Worm (Caenorhabditis elegans) whole organism, early embryonic: ENCODE data around the gene W05E10.5.

ENCODE experiments used
- B0310.2 ChIP-seq: sonication (generic microtip); optimal IDR thresholded peaks from 2 replicates; lab custom pipeline; 2016; ENCODE audit warnings: mild to moderate bottlenecking, missing genetic modification characterization, missing compliant biosample characterization
- aly-1 ChIP-seq: sonication (generic microtip); optimal IDR thresholded peaks from 2 replicates; lab custom pipeline; 2016; ENCODE audit warnings: missing genetic modification characterization, missing compliant biosample characterization
- ama-1 ChIP-seq: fragments of 150-350 bp; optimal IDR thresholded peaks from 2 replicates; lab custom pipeline; 2014
- ets-7 ChIP-seq: sonication (generic microtip); optimal IDR thresholded peaks from 2 replicates; lab custom pipeline; 2016; ENCODE audit warnings: missing genotype, missing genetic modification characterization, missing compliant biosample characterization
- hmg-4 ChIP-seq: fragments of 200-800 bp; sonication (Bioruptor generic); optimal IDR thresholded peaks from 2 replicates; lab custom pipeline; 2018; ENCODE audit warnings: mild to moderate bottlenecking, missing genetic modification characterization, missing compliant biosample characterization
- scrt-1 ChIP-seq: fragments of 200-800 bp; sonication (Bioruptor generic); IDR thresholded peaks from 2 replicates; pipeline ENCODE4 v1.3.6; 2022; ENCODE audit warnings: missing genetic modification characterization, missing compliant biosample characterization
- sea-1 ChIP-seq: fragments of 200-800 bp; sonication (Bioruptor generic); conservative IDR thresholded peaks from 2 replicates; pipeline ENCODE4 v1.3.6; 2022; ENCODE audit warnings: missing genetic modification characterization, missing compliant biosample characterization
- tbx-37 ChIP-seq: fragments of 200-800 bp; sonication (Bioruptor generic); conservative IDR thresholded peaks from 2 replicates; pipeline ENCODE4 v1.3.6; 2022; ENCODE audit warnings: missing genetic modification reagents, missing genetic modification characterization, missing compliant biosample characterization

- TF ChIP-seq aly-1, result no peak
- TF ChIP-seq tbx-37 (GFP tag; lab: Robert Waterston, UW), result no peak
- TF ChIP-seq B0310.2 (tag; lab: Kevin White, UChicago), result no peak
- no peak for TF ChIP-seq scrt-1 (GFP tag; lab: Robert Waterston, UW)
- TF ChIP-seq ama-1 (lab: Kevin White, UChicago), result no peak
- no peak for TF ChIP-seq hmg-4 (GFP tag; lab: Kevin White, UChicago)
- TF ChIP-seq sea-1 (GFP tag; lab: Robert Waterston, UW), result no peak
- TF ChIP-seq ets-7, result no peak
Measured at ce11 chrV:11736896-11737295, 41.4 kb upstream of the W05E10.5 start, which contains the start of gene spe-42.
